Fruit fly (Drosophila melanogaster) whole organism, larva: ENCODE measurements around the gene CG45676.
A peak's percentile ranks its signal among the peaks of the same experiment; 100 is the strongest.

Experiments used
- noc ChIP-seq: fragments of 200-800 bp; sonication (Bioruptor generic); optimal IDR thresholded peaks from 3 replicates; lab custom pipeline; 2019; ENCODE audit warnings: missing biosample characterization, mild to moderate bottlenecking, missing genetic modification characterization, moderate library complexity

The CG45676 gene

dm6 chr3R:11418568-11418967, at the start of gene CG45676, which contains the start of gene bumpel:
Gene CG45676 (plus strand): TSS chr3R:11418885.
Gene bumpel (minus strand): TSS chr3R:11418668.
- no peak for TF ChIP-seq noc (tag; lab: Kevin White, UChicago)

dm6 chr3R:11370333-11370732, 48.4 kb upstream of the CG45676 start:
- no peak for TF ChIP-seq noc (tag; lab: Kevin White, UChicago)

dm6 chr3R:11370805-11371204, 47.9 kb upstream of the CG45676 start:
- no peak for TF ChIP-seq noc (tag; lab: Kevin White, UChicago)

- TF ChIP-seq noc (tag; lab: Kevin White, UChicago) = no peak
Measured at dm6 chr3R:11372053-11373016, 46.4 kb upstream of the CG45676 start.

- no peak for TF ChIP-seq noc (tag; lab: Kevin White, UChicago)
Measured at dm6 chr3R:11375142-11375541, 43.5 kb upstream of the CG45676 start.

dm6 chr3R:11378564-11379112, 40.0 kb upstream of the CG45676 start:
- TF ChIP-seq noc (tag; lab: Kevin White, UChicago) = no peak

dm6 chr3R:11392805-11393204, 25.9 kb upstream of the CG45676 start:
- TF ChIP-seq noc (tag; lab: Kevin White, UChicago) = no peak

- TF ChIP-seq noc (tag; lab: Kevin White, UChicago) = no peak
Measured at dm6 chr3R:11393896-11394295, 24.8 kb upstream of the CG45676 start.

- TF ChIP-seq noc (tag; lab: Kevin White, UChicago) = no peak
Measured at dm6 chr3R:11395541-11395940, 23.1 kb upstream of the CG45676 start.

- TF ChIP-seq noc (tag; lab: Kevin White, UChicago) = no peak
Measured at dm6 chr3R:11402894-11403293, 15.8 kb upstream of the CG45676 start.

dm6 chr3R:11407733-11408134, 11.0 kb upstream of the CG45676 start, which contains the start of gene mRpL40:
Gene mRpL40 (plus strand): TSS chr3R:11407918.
- no peak for TF ChIP-seq noc (tag; lab: Kevin White, UChicago)

- peak; percentile 92 for TF ChIP-seq noc (tag; lab: Kevin White, UChicago)
Measured at dm6 chr3R:11409667-11410137, 9.0 kb upstream of the CG45676 start, which contains the start of the genes mgr and Irbp. Gene mgr (minus strand): TSS chr3R:11409875. Gene Irbp (plus strand): TSS chr3R:11410047.

- TF ChIP-seq noc (tag; lab: Kevin White, UChicago) = no peak
Measured at dm6 chr3R:11412371-11412770, 6.3 kb upstream of the CG45676 start, which contains the start of gene Ipo9. Gene Ipo9 (plus strand): TSS chr3R:11412522.

- peak; percentile 81 for TF ChIP-seq noc (tag; lab: Kevin White, UChicago)
Measured at dm6 chr3R:11421643-11422122, 3.0 kb downstream of the CG45676 start, which contains the start of the genes ninaG and Sptz. Gene ninaG (minus strand): TSS chr3R:11421693. Gene Sptz (plus strand): TSS chr3R:11422092.

dm6 chr3R:11429814-11430213, 11.1 kb downstream of the CG45676 start, which contains the start of gene Dtd:
Gene Dtd (plus strand): TSS chr3R:11430061.
- no peak for TF ChIP-seq noc (tag; lab: Kevin White, UChicago)

dm6 chr3R:11430307-11430706, 11.6 kb downstream of the CG45676 start:
- no peak for TF ChIP-seq noc (tag; lab: Kevin White, UChicago)
